Fruit fly (Drosophila melanogaster): Measurements from ENCODE around the gene Atg16.

The Atg16 gene

dm6 chr3R:29787891-29788549, 46.9 kb downstream of the Atg16 start:
- TF ChIP-seq Pif1B (GFP tag; optimal IDR thresholded peaks at IDR 0.05) (no peak), Snoo (tag; optimal IDR thresholded peaks at IDR 0.05) (peak; percentile 6), CG4496 (GFP tag; IDR thresholded peaks at IDR 0.05) (no peak), CG32121 (GFP tag; IDR thresholded peaks at IDR 0.05) (no peak)

- TF ChIP-seq gl (tag; optimal IDR thresholded peaks at IDR 0.05) (no peak), CG8159 (tag; optimal IDR thresholded peaks at IDR 0.05) (peak; percentile 71), CG4496 (GFP tag; IDR thresholded peaks at IDR 0.05) (peak; percentile 75), rn (GFP tag; IDR thresholded peaks at IDR 0.05) (0 out of 2 replicates have a peak, but pooled peaks have one; percentile 28), CG9948 (tag; optimal IDR thresholded peaks at IDR 0.05) (peak; percentile 49), CG17806 (tag; optimal IDR thresholded peaks at IDR 0.05) (peak; percentile 63), CG13204 (GFP tag; optimal IDR thresholded peaks at IDR 0.05) (no peak), Ets98B (GFP tag; IDR thresholded peaks at IDR 0.05) (0 out of 2 replicates have a peak, but pooled peaks have one; percentile 22), Pif1A (GFP tag; optimal IDR thresholded peaks at IDR 0.05) (peak; percentile 87), CG10348 (GFP tag; IDR thresholded peaks at IDR 0.05) (no peak), Pif1B (GFP tag; optimal IDR thresholded peaks at IDR 0.05) (peak; percentile 77), CG32121 (GFP tag; IDR thresholded peaks at IDR 0.05) (peak; percentile 59; the same call in 1 of the 2 replicates), fd96Ca (GFP tag; IDR thresholded peaks at IDR 0.05) (peak; percentile 74), CG34367 (tag; optimal IDR thresholded peaks at IDR 0.05) (no peak), CG12605 (GFP tag; IDR thresholded peaks at IDR 0.05) (no peak; the same call in 1 of the 2 replicates), EcR (GFP tag; optimal IDR thresholded peaks at IDR 0.05) (no peak), D1 (tag; optimal IDR thresholded peaks at IDR 0.05) (no peak), CG8301 (tag; optimal IDR thresholded peaks at IDR 0.05) (peak; percentile 53), CG15710 (tag; optimal IDR thresholded peaks at IDR 0.05) (no peak), Snoo (tag; optimal IDR thresholded peaks at IDR 0.05) (peak; percentile 90), CG14655 (GFP tag; optimal IDR thresholded peaks at IDR 0.05) (no peak)
Measured at dm6 chr3R:29786016-29786996, 48.6 kb downstream of the Atg16 start.

dm6 chr3R:29785242-29785641, 49.7 kb downstream of the Atg16 start:
- no peak for TF ChIP-seq CG8301 (tag; optimal IDR thresholded peaks at IDR 0.05)
- no peak for TF ChIP-seq D1 (tag; optimal IDR thresholded peaks at IDR 0.05)
- TF ChIP-seq CG17806 (tag; optimal IDR thresholded peaks at IDR 0.05) = no peak
- TF ChIP-seq Pif1B (GFP tag; optimal IDR thresholded peaks at IDR 0.05) = no peak
- no peak for TF ChIP-seq Snoo (tag; optimal IDR thresholded peaks at IDR 0.05)

- TF ChIP-seq Snoo (tag; optimal IDR thresholded peaks at IDR 0.05) (no peak), EcR (GFP tag; optimal IDR thresholded peaks at IDR 0.05) (no peak), CG14655 (GFP tag; optimal IDR thresholded peaks at IDR 0.05) (no peak), Pif1B (GFP tag; optimal IDR thresholded peaks at IDR 0.05) (no peak), Pif1A (GFP tag; optimal IDR thresholded peaks at IDR 0.05) (no peak), CG8159 (tag; optimal IDR thresholded peaks at IDR 0.05) (no peak), CG17806 (tag; optimal IDR thresholded peaks at IDR 0.05) (no peak), gl (tag; optimal IDR thresholded peaks at IDR 0.05) (no peak), CG4496 (GFP tag; IDR thresholded peaks at IDR 0.05) (no peak), CG34367 (tag; optimal IDR thresholded peaks at IDR 0.05) (no peak), CG15710 (tag; optimal IDR thresholded peaks at IDR 0.05) (no peak), fd96Ca (GFP tag; IDR thresholded peaks at IDR 0.05) (no peak), rn (GFP tag; IDR thresholded peaks at IDR 0.05) (no peak), CG8301 (tag; optimal IDR thresholded peaks at IDR 0.05) (no peak), CG12605 (GFP tag; IDR thresholded peaks at IDR 0.05) (no peak), CG13204 (GFP tag; optimal IDR thresholded peaks at IDR 0.05) (no peak)
Measured at dm6 chr3R:29783210-29783609, 51.7 kb downstream of the Atg16 start.

dm6 chr3R:29782367-29782766, 52.5 kb downstream of the Atg16 start:
- TF ChIP-seq CG17806 (tag; optimal IDR thresholded peaks at IDR 0.05) = no peak
- no peak for TF ChIP-seq fd96Ca (GFP tag; IDR thresholded peaks at IDR 0.05)
- peak; percentile 36 for TF ChIP-seq Snoo (tag; optimal IDR thresholded peaks at IDR 0.05)
- peak; percentile 71 for TF ChIP-seq EcR (GFP tag; optimal IDR thresholded peaks at IDR 0.05)
- TF ChIP-seq CG13204 (GFP tag; optimal IDR thresholded peaks at IDR 0.05) = peak; percentile 40
- no peak for TF ChIP-seq D1 (tag; optimal IDR thresholded peaks at IDR 0.05)
- TF ChIP-seq gl (tag; optimal IDR thresholded peaks at IDR 0.05) = no peak
- no peak for TF ChIP-seq CG8301 (tag; optimal IDR thresholded peaks at IDR 0.05)
- peak; percentile 0 for TF ChIP-seq Pif1B (GFP tag; optimal IDR thresholded peaks at IDR 0.05)
- no peak for TF ChIP-seq CG10348 (GFP tag; IDR thresholded peaks at IDR 0.05)
- TF ChIP-seq CG12605 (GFP tag; IDR thresholded peaks at IDR 0.05) = no peak
- TF ChIP-seq Pif1A (GFP tag; optimal IDR thresholded peaks at IDR 0.05) = no peak
- TF ChIP-seq CG8159 (tag; optimal IDR thresholded peaks at IDR 0.05) = peak; percentile 20
- no peak for TF ChIP-seq CG34367 (tag; optimal IDR thresholded peaks at IDR 0.05)
- TF ChIP-seq CG14655 (GFP tag; optimal IDR thresholded peaks at IDR 0.05) = no peak
- TF ChIP-seq CG4496 (GFP tag; IDR thresholded peaks at IDR 0.05) = 0 out of 3 replicates have a peak, but pooled peaks have one; percentile 44
- no peak for TF ChIP-seq CG9948 (tag; optimal IDR thresholded peaks at IDR 0.05)
- peak; percentile 49; the same call in 1 of the 2 replicates for TF ChIP-seq Ets98B (GFP tag; IDR thresholded peaks at IDR 0.05)
- TF ChIP-seq CG15710 (tag; optimal IDR thresholded peaks at IDR 0.05) = no peak
- no peak for TF ChIP-seq rn (GFP tag; IDR thresholded peaks at IDR 0.05)
- TF ChIP-seq CG32121 (GFP tag; IDR thresholded peaks at IDR 0.05) = peak; percentile 44; the same call in 1 of the 2 replicates

All from whole organism, pupa.